Fruit fly (Drosophila melanogaster): ENCODE results near the gene CG44475.

Gene CG44475

DNA sequence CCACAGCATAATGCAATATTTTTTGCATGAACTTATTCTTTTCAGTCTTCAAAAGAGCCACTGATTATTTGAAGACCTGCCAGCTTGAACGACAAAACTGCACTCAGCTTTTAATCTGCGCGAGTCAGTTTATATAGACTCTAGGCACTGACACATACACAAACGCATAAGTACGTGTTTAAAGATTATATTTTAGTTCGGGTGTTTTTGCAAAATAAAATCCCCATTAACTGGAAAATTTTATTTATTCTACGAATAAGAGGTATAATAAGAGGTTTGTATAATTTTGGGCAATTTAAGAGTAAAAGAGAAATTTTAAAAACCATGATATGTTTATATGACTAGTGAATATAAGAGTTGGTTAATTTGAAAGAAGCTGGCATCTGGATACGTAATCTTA, 10.7 kb upstream of the CG44475 start, which contains the start of gene Tep1:
Gene Tep1, minus strand, starts transcription at position 101 of the 400 bp plus-strand sequence.
- TF ChIP-seq CG4328 (GFP tag; optimal IDR thresholded peaks at IDR 0.05) (no peak), sens (GFP tag) (no peak), CG9609 (GFP tag; optimal IDR thresholded peaks at IDR 0.05) (no peak), jumu (GFP tag; optimal IDR thresholded peaks at IDR 0.05) (no peak), rib (GFP tag; IDR thresholded peaks at IDR 0.05) (no peak), D (optimal IDR thresholded peaks at IDR 0.05) (no peak), D (GFP tag; optimal IDR thresholded peaks at IDR 0.05) (no peak), CG6765 (GFP tag; optimal IDR thresholded peaks at IDR 0.05) (no peak), ftz-f1 (GFP tag; optimal IDR thresholded peaks at IDR 0.05) (no peak), CG31224 (GFP tag; IDR thresholded peaks at IDR 0.05) (no peak), bbx (GFP tag; IDR thresholded peaks at IDR 0.05; ENCODE audit: partially characterized antibody) (no peak), pho (GFP tag; optimal IDR thresholded peaks at IDR 0.05) (no peak), twi (tag; optimal IDR thresholded peaks at IDR 0.05) (no peak), CG10654 (GFP tag; optimal IDR thresholded peaks at IDR 0.05) (no peak), Nf-YC (tag; optimal IDR thresholded peaks at IDR 0.05) (no peak), CG6854 (GFP tag; optimal IDR thresholded peaks at IDR 0.05) (no peak)

DNA sequence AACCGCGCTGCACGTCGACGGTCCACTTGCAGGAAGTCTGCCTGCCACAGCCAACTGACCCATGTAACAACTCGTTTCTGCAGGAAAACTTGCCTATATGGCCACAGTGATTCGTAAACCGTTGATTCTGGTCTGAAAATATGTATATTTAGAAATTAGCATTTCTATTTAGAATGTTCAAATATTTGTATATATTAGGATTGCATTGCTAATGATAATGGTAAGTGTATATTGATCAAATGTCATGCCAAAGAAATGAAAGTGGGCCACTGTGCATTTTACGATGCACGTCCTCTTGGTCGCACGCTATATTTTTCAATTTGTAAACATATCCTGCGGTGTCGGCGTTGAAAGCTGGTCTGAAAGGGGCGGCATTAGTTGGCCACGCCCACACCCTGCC, 3.2 kb upstream of the CG44475 start:
- no peak for TF ChIP-seq GATAe (GFP tag; conservative IDR thresholded peaks at IDR 0.05)
- 0 out of 2 replicates have a peak, but pooled peaks have one; percentile 25 for TF ChIP-seq CG16779 (GFP tag; IDR thresholded peaks at IDR 0.05)
- 0 out of 2 replicates have a peak, but pooled peaks have one; percentile 14 for TF ChIP-seq sisA (GFP tag; IDR thresholded peaks at IDR 0.05)
- TF ChIP-seq Mes4 (GFP tag; optimal IDR thresholded peaks at IDR 0.05) = no peak
- TF ChIP-seq sens (GFP tag) = peak; percentile 77
- TF ChIP-seq CG6689 (GFP tag; IDR thresholded peaks at IDR 0.05) = 0 out of 2 replicates have a peak, but pooled peaks have one; percentile 13
- TF ChIP-seq CG34422 (GFP tag; IDR thresholded peaks at IDR 0.05) = no peak; the same call in 2 of the 3 replicates
- TF ChIP-seq ham (GFP tag; IDR thresholded peaks at IDR 0.05) = no peak
- TF ChIP-seq ara (GFP tag; IDR thresholded peaks at IDR 0.05) = peak; percentile 41; the same call in 1 of the 2 replicates
- no peak for TF ChIP-seq maf-S (GFP tag; optimal IDR thresholded peaks at IDR 0.05)
- TF ChIP-seq Ets65A (GFP tag) = peak; percentile 8
- TF ChIP-seq CG6654 (GFP tag; optimal IDR thresholded peaks at IDR 0.05) = no peak

DNA sequence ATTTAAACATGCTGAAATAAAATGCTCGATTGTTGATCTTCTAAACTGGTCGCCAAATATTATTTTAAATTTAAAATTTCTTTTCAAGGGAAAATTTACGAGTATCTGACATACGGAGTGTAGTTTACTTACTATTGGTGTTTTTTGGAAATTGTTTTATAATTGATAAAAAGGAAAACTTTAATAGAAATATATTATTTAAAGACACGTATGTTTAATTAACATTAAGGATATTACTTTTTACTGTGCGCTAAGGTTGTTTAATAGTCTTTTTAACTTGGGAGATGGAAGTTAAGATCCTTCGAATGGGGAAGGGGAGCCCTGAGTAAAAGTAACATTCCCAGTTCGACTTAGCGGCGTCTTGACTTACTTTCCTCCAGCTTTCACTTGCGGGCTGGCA, 2.9 kb downstream of the CG44475 start, which contains the start of gene CG7653:
Gene CG7653, minus strand, starts transcription at position 101 of the 400 bp plus-strand sequence.
- no peak for TF ChIP-seq ato (GFP tag; IDR thresholded peaks at IDR 0.05; ENCODE audit: partially characterized antibody)
- no peak for TF ChIP-seq CG32767 (GFP tag; IDR thresholded peaks at IDR 0.05)
- TF ChIP-seq CG34376 (GFP tag; optimal IDR thresholded peaks at IDR 0.05) = no peak
- TF ChIP-seq gcm (GFP tag; optimal IDR thresholded peaks at IDR 0.05) = no peak
- no peak for TF ChIP-seq CG1647 (GFP tag; optimal IDR thresholded peaks at IDR 0.05)
- no peak for TF ChIP-seq eyg (GFP tag; optimal IDR thresholded peaks at IDR 0.05)
- no peak for TF ChIP-seq CG17912 (GFP tag; optimal IDR thresholded peaks at IDR 0.05)
- TF ChIP-seq Hr51 (GFP tag; optimal IDR thresholded peaks at IDR 0.05) = no peak
- TF ChIP-seq CG9797 (GFP tag; optimal IDR thresholded peaks at IDR 0.05) = no peak
- no peak for TF ChIP-seq CG11723 (GFP tag; optimal IDR thresholded peaks at IDR 0.05)
- no peak for TF ChIP-seq zfh2 (GFP tag; optimal IDR thresholded peaks at IDR 0.05)
- TF ChIP-seq dmrt11E (tag; optimal IDR thresholded peaks at IDR 0.05) = no peak

Measured in whole organism, embryonic.